Worm (Caenorhabditis elegans): ENCODE measurements around the gene wrn-1.

ce11 chrII:6597507-6597906, 42.7 kb downstream of the wrn-1 start:
- TF ChIP-seq unc-130 (GFP tag; optimal IDR thresholded peaks at IDR 0.05) (no peak), Y53F4B.3 (GFP tag; IDR thresholded peaks at IDR 0.05) (no peak), unc-62 (GFP tag; optimal IDR thresholded peaks at IDR 0.05) (no peak), madf-6 (GFP tag; IDR thresholded peaks at IDR 0.05) (peak; percentile 81), F57A8.1 (GFP tag; optimal IDR thresholded peaks at IDR 0.05) (no peak), Y53G8AR.9 (GFP tag; conservative IDR thresholded peaks at IDR 0.05) (no peak), snpc-4 (GFP tag; optimal IDR thresholded peaks at IDR 0.05) (no peak), snpc-4 (tag; optimal IDR thresholded peaks at IDR 0.05) (no peak)

Data from whole organism, young adult.